Fruit fly (Drosophila melanogaster) whole organism, prepupa: ENCODE results near the gene bond.

Experiments
- Blimp-1 ChIP-seq: fragments of 200-800 bp; sonication (Bioruptor generic); optimal IDR thresholded peaks from 3 replicates; lab custom pipeline; 2017; ENCODE audit warnings: missing biosample characterization, missing genetic modification characterization, mild to moderate bottlenecking, moderate library complexity, missing genetic modification reagents
- CG10631 ChIP-seq: fragments of 200-800 bp; sonication (Bioruptor generic); optimal IDR thresholded peaks from 2 replicates; lab custom pipeline; 2016; ENCODE audit warnings: missing biosample characterization, missing genetic modification characterization
- CG11762 ChIP-seq: fragments of 200-800 bp; sonication (Bioruptor generic); optimal IDR thresholded peaks from 3 replicates; lab custom pipeline; 2016; ENCODE audit warnings: missing biosample characterization, missing genetic modification characterization; ENCODE audit not compliant: insufficient read depth
- CG11902 ChIP-seq: fragments of 200-800 bp; sonication (Bioruptor generic); optimal IDR thresholded peaks from 3 replicates; lab custom pipeline; 2016; ENCODE audit warnings: missing biosample characterization, missing genetic modification characterization
- CG15336 ChIP-seq: fragments of 200-800 bp; sonication (Bioruptor generic); IDR thresholded peaks from 2 replicates; pipeline ENCODE4 v1.3.6; 2022; ENCODE audit warnings: missing biosample characterization, missing genetic modification characterization
- CG1621 ChIP-seq: fragments of 200-800 bp; sonication (Bioruptor generic); optimal IDR thresholded peaks from 3 replicates; lab custom pipeline; 2018; ENCODE audit warnings: missing biosample characterization, mild to moderate bottlenecking, missing genetic modification characterization
- CG3032 ChIP-seq: fragments of 200-800 bp; optimal IDR thresholded peaks from 2 replicates; lab custom pipeline; 2019; ENCODE audit warnings: missing biosample characterization, mild to moderate bottlenecking, missing genetic modification characterization, moderate library complexity
- CG31627 ChIP-seq: fragments of 200-800 bp; sonication (Bioruptor generic); optimal IDR thresholded peaks from 3 replicates; lab custom pipeline; 2016; ENCODE audit warnings: missing biosample characterization, missing genetic modification characterization
- CG32006 ChIP-seq: fragments of 200-800 bp; sonication (Bioruptor generic); optimal IDR thresholded peaks from 3 replicates; lab custom pipeline; 2017; ENCODE audit warnings: missing biosample characterization, mild to moderate bottlenecking, missing genetic modification characterization
- CG34406 ChIP-seq: fragments of 200-800 bp; sonication (Bioruptor generic); optimal IDR thresholded peaks from 3 replicates; lab custom pipeline; 2016; ENCODE audit warnings: missing biosample characterization, missing genetic modification characterization
- CG4318 ChIP-seq: fragments of 200-800 bp; sonication (Bioruptor generic); optimal IDR thresholded peaks from 3 replicates; lab custom pipeline; 2017; ENCODE audit warnings: missing biosample characterization, mild to moderate bottlenecking, missing genetic modification characterization
- CG6276 ChIP-seq: fragments of 200-800 bp; sonication (Bioruptor generic); optimal IDR thresholded peaks from 2 replicates; lab custom pipeline; 2017; ENCODE audit warnings: missing biosample characterization, mild to moderate bottlenecking, missing genetic modification characterization
- CG6792 ChIP-seq: fragments of 200-800 bp; sonication (Bioruptor generic); optimal IDR thresholded peaks from 3 replicates; lab custom pipeline; 2016; ENCODE audit warnings: missing biosample characterization, missing genetic modification characterization
- CG6808 ChIP-seq: fragments of 200-800 bp; sonication (Bioruptor generic); optimal IDR thresholded peaks from 3 replicates; lab custom pipeline; 2017; ENCODE audit warnings: missing biosample characterization, missing genetic modification characterization, mild to moderate bottlenecking, moderate library complexity, missing genetic modification reagents
- CG6854 ChIP-seq: fragments of 200-800 bp; sonication (Bioruptor generic); optimal IDR thresholded peaks from 2 replicates; lab custom pipeline; 2017; ENCODE audit warnings: missing biosample characterization, mild to moderate bottlenecking, missing genetic modification characterization
- CG7368 ChIP-seq: fragments of 200-800 bp; sonication (Bioruptor generic); optimal IDR thresholded peaks from 3 replicates; lab custom pipeline; 2016; ENCODE audit warnings: missing biosample characterization, missing genetic modification characterization
- CG8119 ChIP-seq: fragments of 200-800 bp; sonication (Bioruptor generic); IDR thresholded peaks from 3 replicates; pipeline ENCODE4 v1.3.6; 2022; ENCODE audit warnings: missing biosample characterization, missing genetic modification characterization
- CG8319 ChIP-seq: fragments of 200-800 bp; sonication (Bioruptor generic); optimal IDR thresholded peaks from 3 replicates; lab custom pipeline; 2016; ENCODE audit warnings: missing biosample characterization, missing genetic modification characterization
- CG8632 ChIP-seq: fragments of 200-800 bp; sonication (Bioruptor generic); optimal IDR thresholded peaks from 3 replicates; lab custom pipeline; 2016; ENCODE audit warnings: missing biosample characterization, missing genetic modification characterization
- CG9139 ChIP-seq: fragments of 200-800 bp; sonication (Bioruptor generic); optimal IDR thresholded peaks from 3 replicates; lab custom pipeline; 2017; ENCODE audit warnings: missing biosample characterization, mild to moderate bottlenecking, missing genetic modification characterization
- Eip75B ChIP-seq: fragments of 200-800 bp; sonication (Bioruptor generic); optimal IDR thresholded peaks from 3 replicates; lab custom pipeline; 2016; ENCODE audit warnings: missing biosample characterization, missing genetic modification characterization
- Eip78C ChIP-seq: fragments of 200-800 bp; sonication (Bioruptor generic); peaks from one replicate; lab custom pipeline; 2016; ENCODE audit warnings: missing biosample characterization, missing genetic modification characterization
- Eip93F ChIP-seq: fragments of 200-800 bp; sonication (Bioruptor generic); optimal IDR thresholded peaks from 2 replicates; lab custom pipeline; 2016; ENCODE audit warnings: missing biosample characterization, mild to moderate bottlenecking, missing genetic modification characterization
- Ets21C ChIP-seq: fragments of 200-800 bp; sonication (Bioruptor generic); optimal IDR thresholded peaks from 3 replicates; lab custom pipeline; 2016; ENCODE audit warnings: missing biosample characterization, missing genetic modification characterization
- Ets96B ChIP-seq: fragments of 200-800 bp; optimal IDR thresholded peaks from 2 replicates; lab custom pipeline; 2019; ENCODE audit warnings: missing biosample characterization, mild to moderate bottlenecking, missing genetic modification characterization, moderate library complexity
- Gug ChIP-seq: fragments of 200-800 bp; sonication (Bioruptor generic); IDR thresholded peaks from 2 replicates; pipeline ENCODE4 v1.3.6; 2022; ENCODE audit warnings: missing biosample characterization, missing genetic modification characterization
- Hr38 ChIP-seq: sonication (Bioruptor generic); optimal IDR thresholded peaks from 2 replicates; lab custom pipeline; 2016; ENCODE audit warnings: missing biosample characterization, missing genetic modification characterization
- Hr39 ChIP-seq: fragments of 200-800 bp; sonication (Bioruptor generic); optimal IDR thresholded peaks from 2 replicates; lab custom pipeline; 2016; ENCODE audit warnings: missing biosample characterization, missing genetic modification characterization
- Hr4 ChIP-seq: fragments of 200-800 bp; sonication (Bioruptor generic); optimal IDR thresholded peaks from 3 replicates; lab custom pipeline; 2016; ENCODE audit warnings: missing biosample characterization, missing genetic modification characterization
- Lpt ChIP-seq: fragments of 200-800 bp; sonication (Bioruptor generic); optimal IDR thresholded peaks from 3 replicates; lab custom pipeline; 2016; ENCODE audit warnings: missing biosample characterization, missing genetic modification characterization
- OdsH ChIP-seq: fragments of 200-800 bp; sonication (Bioruptor generic); optimal IDR thresholded peaks from 3 replicates; lab custom pipeline; 2016; ENCODE audit warnings: missing biosample characterization, missing genetic modification characterization
- Smox ChIP-seq: fragments of 200-800 bp; sonication (Bioruptor generic); optimal IDR thresholded peaks from 3 replicates; lab custom pipeline; 2016; ENCODE audit warnings: missing biosample characterization, missing genetic modification characterization
- Sox102F ChIP-seq: fragments of 200-800 bp; sonication (Bioruptor generic); optimal IDR thresholded peaks from 2 replicates; lab custom pipeline; 2016; ENCODE audit warnings: missing biosample characterization, mild to moderate bottlenecking, missing genetic modification characterization
- Sox15 ChIP-seq: fragments of 200-800 bp; sonication (Bioruptor generic); optimal IDR thresholded peaks from 3 replicates; lab custom pipeline; 2016; ENCODE audit warnings: missing biosample characterization, missing genetic modification characterization
- achi ChIP-seq: fragments of 200-800 bp; sonication (Bioruptor generic); optimal IDR thresholded peaks from 3 replicates; lab custom pipeline; 2016; ENCODE audit warnings: missing biosample characterization, missing genetic modification characterization
- acj6 ChIP-seq: fragments of 200-800 bp; sonication (Bioruptor generic); optimal IDR thresholded peaks from 3 replicates; lab custom pipeline; 2016; ENCODE audit warnings: missing biosample characterization, missing genetic modification characterization
- cyc ChIP-seq: fragments of 200-800 bp; sonication (Bioruptor generic); optimal IDR thresholded peaks from 3 replicates; lab custom pipeline; 2016; ENCODE audit warnings: missing biosample characterization, missing genetic modification characterization
- dac ChIP-seq: fragments of 200-800 bp; sonication (Bioruptor generic); optimal IDR thresholded peaks from 2 replicates; lab custom pipeline; 2017; ENCODE audit warnings: missing biosample characterization, mild to moderate bottlenecking, missing genetic modification characterization
- dsx ChIP-seq: fragments of 200-800 bp; optimal IDR thresholded peaks from 3 replicates; lab custom pipeline; 2019; ENCODE audit warnings: missing biosample characterization, mild to moderate bottlenecking, missing genetic modification characterization, moderate library complexity; ENCODE audit not compliant: poor library complexity, severe bottlenecking
- esn ChIP-seq: fragments of 200-800 bp; sonication (Bioruptor generic); optimal IDR thresholded peaks from 2 replicates; lab custom pipeline; 2016; ENCODE audit warnings: missing biosample characterization, mild to moderate bottlenecking, missing genetic modification characterization, moderate library complexity
- fd85E ChIP-seq: fragments of 200-800 bp; sonication (Bioruptor generic); optimal IDR thresholded peaks from 3 replicates; lab custom pipeline; 2016; ENCODE audit warnings: missing biosample characterization, missing genetic modification characterization
- fkh ChIP-seq: fragments of 200-800 bp; sonication (Bioruptor generic); optimal IDR thresholded peaks from 3 replicates; lab custom pipeline; 2017; ENCODE audit warnings: missing biosample characterization, mild to moderate bottlenecking, missing genetic modification characterization, moderate library complexity
- net ChIP-seq: fragments of 200-800 bp; sonication (Bioruptor generic); optimal IDR thresholded peaks from 3 replicates; lab custom pipeline; 2016; ENCODE audit warnings: missing biosample characterization, missing genetic modification characterization
- pdm3 ChIP-seq: fragments of 200-800 bp; sonication (Bioruptor generic); optimal IDR thresholded peaks from 3 replicates; lab custom pipeline; 2016; ENCODE audit warnings: missing biosample characterization, missing genetic modification characterization
- ss ChIP-seq, 2 experiments: fragments of 200-800 bp; sonication (Bioruptor generic); optimal IDR thresholded peaks; 2 replicates in 1 of 2; 3 replicates in 1 of 2; lab custom pipeline; 2017 to 2018; ENCODE audit warnings: mild to moderate bottlenecking in 2 of 2, missing biosample characterization in 2 of 2, missing genetic modification characterization in 2 of 2, moderate library complexity in 1 of 2
- svp ChIP-seq: fragments of 200-800 bp; sonication (Bioruptor generic); peaks from one replicate; lab custom pipeline; 2016; ENCODE audit warnings: missing biosample characterization, missing genetic modification characterization
- vri ChIP-seq: fragments of 200-800 bp; sonication (Bioruptor generic); optimal IDR thresholded peaks from 3 replicates; lab custom pipeline; 2016; ENCODE audit warnings: missing biosample characterization, mild to moderate bottlenecking, missing genetic modification characterization

The bond gene

DNA sequence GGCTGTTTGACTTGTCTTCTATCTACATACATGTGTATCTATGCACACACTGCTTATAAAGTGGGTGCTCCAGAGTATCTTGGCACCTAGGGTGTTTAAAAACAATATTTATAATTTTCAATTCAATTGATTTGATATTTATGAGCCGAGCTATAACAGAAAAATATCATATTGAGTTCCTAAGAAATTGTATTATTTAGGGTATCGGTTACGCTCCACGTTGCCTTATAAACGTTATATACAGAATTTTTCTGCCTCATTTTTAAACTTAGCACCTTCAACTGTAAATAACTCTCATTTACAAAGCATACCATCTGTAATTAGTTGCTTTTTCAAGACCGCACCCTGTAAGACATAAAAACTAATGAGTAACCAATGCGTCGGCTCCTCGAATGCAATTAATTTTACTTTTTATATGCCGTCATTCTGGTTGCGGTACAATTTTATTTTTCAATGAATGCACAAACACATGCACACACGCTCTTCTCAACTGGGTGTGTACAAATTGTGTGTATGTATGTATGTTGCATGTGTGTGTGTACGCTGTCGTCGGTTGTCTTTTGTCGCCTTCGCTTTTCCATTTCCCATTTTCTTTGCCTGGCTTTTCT, 40.3 kb downstream of the bond start (continued):
- TF ChIP-seq CG6808 (peak; percentile 22), CG31627 (GFP tag; lab: Kevin White, UChicago) (peak; percentile 44), CG6792 (GFP tag; lab: Kevin White, UChicago) (peak; percentile 55), ss (GFP tag; optimal IDR thresholded peaks at IDR 0.05; lab: Kevin White, UChicago) (peak in 1 of 2 experiments; percentile 15), OdsH (GFP tag; lab: Kevin White, UChicago) (peak; percentile 66), Sox15 (GFP tag; lab: Kevin White, UChicago) (no peak), CG7368 (GFP tag; lab: Kevin White, UChicago) (peak; percentile 7), Gug (GFP tag; lab: Robert Waterston, UW) (peak; percentile 57), pdm3 (GFP tag; lab: Kevin White, UChicago) (peak; percentile 72), fkh (GFP tag; lab: Kevin White, UChicago) (peak; percentile 76), CG15336 (GFP tag; lab: Robert Waterston, UW) (peak; percentile 71), CG1621 (tag; lab: Kevin White, UChicago) (no peak), acj6 (peak; percentile 65), vri (GFP tag; lab: Kevin White, UChicago) (no peak), CG11762 (GFP tag; lab: Kevin White, UChicago) (peak; percentile 24), Blimp-1 (GFP tag; lab: Kevin White, UChicago) (no peak), dsx (GFP tag; lab: Kevin White, UChicago) (no peak), CG8319 (no peak), cyc (peak; percentile 4)
- TF ChIP-seq, all 60 proteins: peak for 46

dm6 chr3R:22594257-22594656, 43.8 kb downstream of the bond start:
- no peak for TF ChIP-seq Ets21C
- no peak for TF ChIP-seq acj6
- no peak for TF ChIP-seq svp
- peak; percentile 78 for TF ChIP-seq CG32006 (GFP tag; lab: Kevin White, UChicago)
- no peak for TF ChIP-seq CG3032
- TF ChIP-seq CG8632, result no peak
- peak; percentile 26 for TF ChIP-seq pdm3 (GFP tag; lab: Kevin White, UChicago)
- TF ChIP-seq fd85E (GFP tag; lab: Kevin White, UChicago), result no peak
- TF ChIP-seq CG6276, result peak; percentile 76
- TF ChIP-seq CG9139 (GFP tag; lab: Kevin White, UChicago), result no peak
- TF ChIP-seq Lpt, result peak; percentile 35
- TF ChIP-seq dsx (GFP tag; lab: Kevin White, UChicago), result no peak
- TF ChIP-seq CG8119 (GFP tag; lab: Robert Waterston, UW), result peak; percentile 70
- TF ChIP-seq OdsH (GFP tag; lab: Kevin White, UChicago), result peak; percentile 37
- no peak for TF ChIP-seq Eip93F (GFP tag; lab: Kevin White, UChicago)
- no peak for TF ChIP-seq Hr38 (GFP tag; lab: Kevin White, UChicago)
- TF ChIP-seq Hr4, result peak; percentile 76
- no peak for TF ChIP-seq Sox102F
- TF ChIP-seq esn (GFP tag; lab: Kevin White, UChicago), result no peak
- peak; percentile 18 for TF ChIP-seq achi
- TF ChIP-seq CG11762 (GFP tag; lab: Kevin White, UChicago), result no peak
- TF ChIP-seq Eip78C (GFP tag; lab: Kevin White, UChicago), result peak; percentile 63
- TF ChIP-seq CG11902 (GFP tag; lab: Kevin White, UChicago), result no peak
- TF ChIP-seq CG10631 (GFP tag; lab: Kevin White, UChicago), result peak; percentile 6
- peak; percentile 23 for TF ChIP-seq dac (GFP tag; lab: Kevin White, UChicago)
- no peak for TF ChIP-seq CG8319
- TF ChIP-seq CG4318 (GFP tag; lab: Kevin White, UChicago), result peak; percentile 66
- no peak for TF ChIP-seq Hr39 (GFP tag; lab: Kevin White, UChicago)
- TF ChIP-seq CG6854, result no peak
- no peak for TF ChIP-seq CG31627 (GFP tag; lab: Kevin White, UChicago)
- no peak for TF ChIP-seq Blimp-1 (GFP tag; lab: Kevin White, UChicago)
- TF ChIP-seq Gug (GFP tag; lab: Robert Waterston, UW), result no peak
- TF ChIP-seq net, result peak; percentile 23
- no peak for TF ChIP-seq CG6808
- no peak for TF ChIP-seq Ets96B
- no peak for TF ChIP-seq Smox (GFP tag; lab: Kevin White, UChicago)
- no peak for TF ChIP-seq CG34406 (GFP tag; lab: Kevin White, UChicago)
- TF ChIP-seq CG6792 (GFP tag; lab: Kevin White, UChicago), result no peak
- no peak for TF ChIP-seq Eip75B (GFP tag; lab: Kevin White, UChicago)
- TF ChIP-seq Sox15 (GFP tag; lab: Kevin White, UChicago), result no peak
